Fruit fly (Drosophila melanogaster) whole organism, embryonic: ENCODE results near the gene fit.

ENCODE experiments used
- Bgb ChIP-seq: fragments of 200-800 bp; sonication (Bioruptor generic); IDR thresholded peaks from 2 replicates; pipeline ENCODE4 v1.3.6; 2022; ENCODE audit warnings: missing biosample characterization, missing genetic modification characterization; ENCODE audit not compliant: partially characterized antibody
- CG11695 ChIP-seq: fragments of 200-800 bp; sonication (Bioruptor generic); IDR thresholded peaks from 3 replicates; pipeline ENCODE4 v1.3.6; 2022; ENCODE audit warnings: missing biosample characterization, missing genetic modification characterization
- CG12155 ChIP-seq: fragments of 200-800 bp; sonication (Bioruptor generic); optimal IDR thresholded peaks from 3 replicates; lab custom pipeline; 2016; ENCODE audit warnings: missing biosample characterization, missing genetic modification characterization
- CG13775 ChIP-seq: fragments of 200-800 bp; sonication (Bioruptor generic); optimal IDR thresholded peaks from 3 replicates; lab custom pipeline; 2017; ENCODE audit warnings: missing biosample characterization, mild to moderate bottlenecking, missing genetic modification characterization
- CG14710 ChIP-seq: fragments of 200-800 bp; sonication (Bioruptor generic); optimal IDR thresholded peaks from 3 replicates; lab custom pipeline; 2019; ENCODE audit warnings: missing biosample characterization, mild to moderate bottlenecking, missing genetic modification characterization, moderate library complexity
- CG15011 ChIP-seq: fragments of 200-800 bp; sonication (Bioruptor generic); optimal IDR thresholded peaks from 3 replicates; lab custom pipeline; 2018; ENCODE audit warnings: missing biosample characterization, mild to moderate bottlenecking, missing genetic modification characterization
- CG17186 ChIP-seq: fragments of 200-800 bp; sonication (Bioruptor generic); optimal IDR thresholded peaks from 3 replicates; lab custom pipeline; 2017; ENCODE audit warnings: missing biosample characterization, missing genetic modification reagents, missing genetic modification characterization
- CG17568 ChIP-seq: fragments of 200-800 bp; sonication (Bioruptor generic); optimal IDR thresholded peaks from 2 replicates; lab custom pipeline; 2018; ENCODE audit warnings: missing biosample characterization, mild to moderate bottlenecking, missing genetic modification characterization, moderate library complexity
- CG17802 ChIP-seq: fragments of 200-800 bp; sonication (Bioruptor generic); optimal IDR thresholded peaks from 2 replicates; lab custom pipeline; 2018; ENCODE audit warnings: missing biosample characterization, mild to moderate bottlenecking, missing genetic modification characterization, moderate library complexity
- CG18011 ChIP-seq: fragments of 200-800 bp; sonication (Bioruptor generic); optimal IDR thresholded peaks from 2 replicates; lab custom pipeline; 2017; ENCODE audit warnings: missing biosample characterization, missing genetic modification characterization, mild to moderate bottlenecking, moderate library complexity, missing genotype
- CG2875 ChIP-seq: fragments of 200-800 bp; sonication (Bioruptor generic); optimal IDR thresholded peaks from 2 replicates; lab custom pipeline; 2017; ENCODE audit warnings: missing biosample characterization, mild to moderate bottlenecking, missing genetic modification characterization, missing genetic modification reagents
- CG30431 ChIP-seq: fragments of 200-800 bp; sonication (Bioruptor generic); optimal IDR thresholded peaks from 2 replicates; lab custom pipeline; 2017; ENCODE audit warnings: missing biosample characterization, missing genetic modification characterization
- CG42726 ChIP-seq: fragments of 200-800 bp; sonication (Bioruptor generic); IDR thresholded peaks from 2 replicates; pipeline ENCODE4 v1.3.6; 2022; ENCODE audit warnings: missing biosample characterization, missing genetic modification characterization; ENCODE audit not compliant: partially characterized antibody
- CG4707 ChIP-seq: fragments of 200-800 bp; sonication (Bioruptor generic); optimal IDR thresholded peaks from 2 replicates; lab custom pipeline; 2018; ENCODE audit warnings: missing biosample characterization, mild to moderate bottlenecking, missing genetic modification characterization, moderate library complexity
- CG6272 ChIP-seq: fragments of 200-800 bp; sonication (Bioruptor generic); IDR thresholded peaks from 2 replicates; pipeline ENCODE4 v1.3.6; 2022; ENCODE audit warnings: missing biosample characterization, missing genetic modification characterization
- CG6654 ChIP-seq: fragments of 200-800 bp; sonication (Bioruptor generic); optimal IDR thresholded peaks from 2 replicates; lab custom pipeline; 2017; ENCODE audit warnings: missing biosample characterization, mild to moderate bottlenecking, missing genetic modification characterization
- CG6683 ChIP-seq: fragments of 200-800 bp; sonication (Bioruptor generic); optimal IDR thresholded peaks from 2 replicates; lab custom pipeline; 2017; ENCODE audit warnings: missing biosample characterization, mild to moderate bottlenecking, missing genetic modification characterization, missing genetic modification reagents
- CG6689 ChIP-seq: fragments of 200-800 bp; sonication (Bioruptor generic); IDR thresholded peaks from 2 replicates; pipeline ENCODE4 v1.3.6; 2022; ENCODE audit warnings: missing biosample characterization, missing genetic modification characterization
- CG8765 ChIP-seq: fragments of 200-800 bp; sonication (Bioruptor generic); IDR thresholded peaks from 2 replicates; pipeline ENCODE4 v1.3.6; 2022; ENCODE audit warnings: missing biosample characterization, missing genetic modification characterization
- CrebB ChIP-seq: fragments of 200-800 bp; sonication (Bioruptor generic); optimal IDR thresholded peaks from 3 replicates; lab custom pipeline; 2018; ENCODE audit warnings: missing biosample characterization, mild to moderate bottlenecking, missing genetic modification characterization
- Doc3 ChIP-seq: fragments of 200-800 bp; sonication (Bioruptor generic); IDR thresholded peaks from 3 replicates; pipeline ENCODE4 v1.3.6; 2022; ENCODE audit warnings: missing biosample characterization, missing genetic modification characterization; ENCODE audit not compliant: partially characterized antibody
- Med ChIP-seq: fragments of 200-800 bp; sonication (Bioruptor generic); peaks from one replicate; lab custom pipeline; 2016; ENCODE audit warnings: missing biosample characterization, missing genetic modification characterization, mild to moderate bottlenecking, inconsistent platforms, moderate library complexity
- NFAT ChIP-seq: fragments of 200-800 bp; sonication (Bioruptor generic); IDR thresholded peaks from 2 replicates; pipeline ENCODE4 v1.3.6; 2022; ENCODE audit warnings: missing biosample characterization, missing genetic modification characterization
- Opbp ChIP-seq: fragments of 200-800 bp; sonication (Bioruptor generic); IDR thresholded peaks from 3 replicates; pipeline ENCODE4 v1.3.6; 2022; ENCODE audit warnings: missing biosample characterization, missing genetic modification characterization; ENCODE audit not compliant: partially characterized antibody
- Optix ChIP-seq: fragments of 200-800 bp; sonication (Bioruptor generic); IDR thresholded peaks from 3 replicates; pipeline ENCODE4 v1.3.6; 2022; ENCODE audit warnings: missing biosample characterization, missing genetic modification characterization
- Ptx1 ChIP-seq: fragments of 200-800 bp; sonication (Bioruptor generic); IDR thresholded peaks from 2 replicates; pipeline ENCODE4 v1.3.6; 2022; ENCODE audit warnings: missing biosample characterization, missing genetic modification characterization
- Rx ChIP-seq: fragments of 200-800 bp; sonication (Bioruptor generic); IDR thresholded peaks from 2 replicates; pipeline ENCODE4 v1.3.6; 2022; ENCODE audit warnings: missing biosample characterization, missing genetic modification characterization
- Scr ChIP-seq: fragments of 200-800 bp; sonication (Bioruptor generic); IDR thresholded peaks from 2 replicates; pipeline ENCODE4 v1.3.6; 2022; ENCODE audit warnings: missing biosample characterization, missing genetic modification characterization; ENCODE audit not compliant: partially characterized antibody
- Taf1 ChIP-seq: fragments of 200-800 bp; sonication (Bioruptor generic); IDR thresholded peaks from 2 replicates; pipeline ENCODE4 v1.3.6; 2022; ENCODE audit warnings: missing biosample characterization, missing genetic modification characterization
- ase ChIP-seq: fragments of 200-800 bp; sonication (Bioruptor generic); IDR thresholded peaks from 3 replicates; pipeline ENCODE4 v1.3.6; 2022; ENCODE audit warnings: missing biosample characterization, missing genetic modification characterization
- ash1 ChIP-seq: fragments of 200-800 bp; sonication (Bioruptor generic); optimal IDR thresholded peaks from 2 replicates; lab custom pipeline; 2018; ENCODE audit warnings: missing biosample characterization, mild to moderate bottlenecking, missing genetic modification characterization
- btn ChIP-seq: fragments of 200-800 bp; sonication (Bioruptor generic); optimal IDR thresholded peaks from 2 replicates; lab custom pipeline; 2016; ENCODE audit warnings: missing biosample characterization, missing genetic modification characterization
- cad ChIP-seq: fragments of >200 bp; optimal IDR thresholded peaks from 2 replicates; lab custom pipeline; 2017; ENCODE audit warnings: missing biosample characterization, missing genetic modification characterization
- chinmo ChIP-seq: fragments of 200-800 bp; sonication (Bioruptor generic); IDR thresholded peaks from 4 replicates; pipeline ENCODE4 v1.3.6; 2022; ENCODE audit warnings: missing biosample characterization, missing genetic modification characterization; ENCODE audit not compliant: partially characterized antibody
- crol ChIP-seq: fragments of 200-800 bp; sonication (Bioruptor generic); IDR thresholded peaks from 2 replicates; pipeline ENCODE4 v1.3.6; 2022; ENCODE audit warnings: missing biosample characterization, missing genetic modification characterization
- dysf ChIP-seq: fragments of 200-800 bp; sonication (Bioruptor generic); IDR thresholded peaks from 3 replicates; pipeline ENCODE4 v1.3.6; 2022; ENCODE audit warnings: missing biosample characterization, missing genetic modification characterization
- eve ChIP-seq, 2 experiments: fragments of >200 bp; optimal IDR thresholded peaks; 2 replicates each; lab custom pipeline; 2017; ENCODE audit warnings: missing biosample characterization in 2 of 2, missing genetic modification characterization in 2 of 2
- fd64A ChIP-seq: fragments of 200-800 bp; sonication (Bioruptor generic); optimal IDR thresholded peaks from 3 replicates; lab custom pipeline; 2018; ENCODE audit warnings: missing biosample characterization, mild to moderate bottlenecking, missing genetic modification characterization
- gem ChIP-seq: fragments of 200-800 bp; sonication (Bioruptor generic); optimal IDR thresholded peaks from 2 replicates; lab custom pipeline; 2019; ENCODE audit warnings: missing biosample characterization, mild to moderate bottlenecking, missing genetic modification characterization, moderate library complexity
- jigr1 ChIP-seq: fragments of 200-800 bp; sonication (Bioruptor generic); IDR thresholded peaks from 3 replicates; pipeline ENCODE4 v1.3.6; 2022; ENCODE audit warnings: missing biosample characterization, missing genetic modification characterization
- jumu ChIP-seq: fragments of 200-800 bp; sonication (Bioruptor generic); optimal IDR thresholded peaks from 3 replicates; lab custom pipeline; 2016; ENCODE audit warnings: missing biosample characterization, missing genetic modification characterization
- kni ChIP-seq: fragments of 200-800 bp; sonication (Bioruptor generic); optimal IDR thresholded peaks from 3 replicates; lab custom pipeline; 2017; ENCODE audit warnings: mild to moderate bottlenecking, missing biosample characterization, missing genetic modification reagents, missing genetic modification characterization
- lilli ChIP-seq: fragments of 200-800 bp; sonication (Bioruptor generic); optimal IDR thresholded peaks from 3 replicates; lab custom pipeline; 2016; ENCODE audit warnings: missing biosample characterization, missing genetic modification characterization
- nau ChIP-seq: fragments of 200-800 bp; sonication (Bioruptor generic); optimal IDR thresholded peaks from 3 replicates; lab custom pipeline; 2017; ENCODE audit warnings: missing biosample characterization, mild to moderate bottlenecking, missing genetic modification characterization, missing genetic modification reagents
- nerfin-1 ChIP-seq: fragments of 200-800 bp; sonication (Bioruptor generic); optimal IDR thresholded peaks from 3 replicates; lab custom pipeline; 2019; ENCODE audit warnings: missing biosample characterization, mild to moderate bottlenecking, missing genetic modification characterization, moderate library complexity
- peb ChIP-seq: fragments of 200-800 bp; sonication (Bioruptor generic); IDR thresholded peaks from 2 replicates; pipeline ENCODE4 v1.3.6; 2022; ENCODE audit warnings: missing biosample characterization, missing genetic modification characterization
- schlank ChIP-seq: fragments of 200-800 bp; sonication (Bioruptor generic); optimal IDR thresholded peaks from 2 replicates; lab custom pipeline; 2018; ENCODE audit warnings: missing biosample characterization, mild to moderate bottlenecking, missing genetic modification characterization
- twi ChIP-seq: fragments of 200-800 bp; optimal IDR thresholded peaks from 2 replicates; lab custom pipeline; 2019; ENCODE audit warnings: missing biosample characterization, mild to moderate bottlenecking, missing genetic modification characterization, moderate library complexity
- vnd ChIP-seq: fragments of 200-800 bp; sonication (Bioruptor generic); IDR thresholded peaks from 3 replicates; pipeline ENCODE4 v1.3.6; 2022; ENCODE audit warnings: missing biosample characterization, missing genetic modification characterization; ENCODE audit not compliant: partially characterized antibody
- wek ChIP-seq: fragments of 200-800 bp; sonication (Bioruptor generic); optimal IDR thresholded peaks from 3 replicates; lab custom pipeline; 2018; ENCODE audit warnings: missing biosample characterization, mild to moderate bottlenecking, missing genetic modification characterization, moderate library complexity
- wor ChIP-seq: fragments of 200-800 bp; sonication (Bioruptor generic); IDR thresholded peaks from 2 replicates; pipeline ENCODE4 v1.3.6; 2022; ENCODE audit warnings: missing biosample characterization, missing genetic modification characterization

fit gene

DNA sequence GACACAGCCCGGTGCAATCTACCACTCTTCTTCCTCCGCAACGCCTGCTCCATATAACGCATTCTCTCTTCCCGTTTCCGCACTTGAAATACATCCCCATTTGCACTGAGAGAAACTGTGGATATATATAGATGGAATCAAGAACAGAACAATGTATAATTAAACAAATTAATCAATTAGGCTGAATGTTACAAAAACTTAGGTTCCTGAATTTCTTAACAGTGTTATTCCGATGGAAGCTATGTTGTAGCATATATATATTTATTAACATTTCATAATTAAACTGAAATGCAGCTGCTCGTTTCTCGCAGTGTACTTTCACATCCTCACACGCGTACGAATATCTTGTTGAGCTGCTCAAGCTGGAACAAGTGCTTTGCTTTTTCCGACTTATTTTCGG is 24.7 kb downstream of the fit start (continued):
- no peak for TF ChIP-seq schlank (tag; lab: Kevin White, UChicago)
- no peak for TF ChIP-seq vnd (GFP tag; lab: Robert Waterston, UW)
- peak; percentile 51 for TF ChIP-seq lilli (GFP tag; lab: Kevin White, UChicago)
- TF ChIP-seq Bgb (GFP tag; lab: Robert Waterston, UW), result no peak
- TF ChIP-seq CG12155, result no peak
- TF ChIP-seq CG6689, result peak; percentile 48
- TF ChIP-seq Med (GFP tag; lab: Kevin White, UChicago), result peak; percentile 44
- TF ChIP-seq CG17568 (GFP tag; lab: Kevin White, UChicago), result no peak
- TF ChIP-seq Rx (GFP tag; lab: Robert Waterston, UW), result no peak
- no peak for TF ChIP-seq CG18011
- no peak for TF ChIP-seq CG15011 (GFP tag; lab: Kevin White, UChicago)
- TF ChIP-seq Scr (GFP tag; lab: Robert Waterston, UW), result no peak
- TF ChIP-seq btn (GFP tag; lab: Kevin White, UChicago), result no peak
- peak; percentile 32 for TF ChIP-seq wor (GFP tag; lab: Robert Waterston, UW)
- TF ChIP-seq nau (GFP tag; lab: Kevin White, UChicago), result no peak
- TF ChIP-seq CG11695 (GFP tag; lab: Robert Waterston, UW), result no peak
- no peak for TF ChIP-seq ash1 (GFP tag; lab: Kevin White, UChicago)
- TF ChIP-seq CG6272 (GFP tag; lab: Robert Waterston, UW), result no peak
- TF ChIP-seq CG8765, result no peak
- no peak for TF ChIP-seq peb (GFP tag; lab: Robert Waterston, UW)
- TF ChIP-seq CG42726 (GFP tag; lab: Robert Waterston, UW), result no peak
- TF ChIP-seq jumu (GFP tag; lab: Kevin White, UChicago), result no peak
- TF ChIP-seq twi (tag; lab: Kevin White, UChicago), result peak; percentile 24
- TF ChIP-seq CG13775 (GFP tag; lab: Kevin White, UChicago), result peak; percentile 36
- TF ChIP-seq kni (GFP tag; lab: Kevin White, UChicago), result no peak
- TF ChIP-seq gem (tag; lab: Kevin White, UChicago), result peak; percentile 77
- TF ChIP-seq CG6654, result no peak
- peak; percentile 42; the same call in 1 of the 2 replicates for TF ChIP-seq Ptx1 (GFP tag; lab: Robert Waterston, UW)
- no peak for TF ChIP-seq CG17186
- TF ChIP-seq Opbp (GFP tag; lab: Robert Waterston, UW), result no peak
- TF ChIP-seq fd64A, result no peak
- TF ChIP-seq cad (GFP tag; lab: Kevin White, UChicago), result no peak
- no peak for TF ChIP-seq Taf1 (GFP tag; lab: Robert Waterston, UW)
- no peak for TF ChIP-seq jigr1 (GFP tag; lab: Robert Waterston, UW)
- TF ChIP-seq eve (GFP tag; optimal IDR thresholded peaks at IDR 0.05; lab: Kevin White, UChicago), result peak in 1 of 2 experiments; percentile 70
- peak; percentile 16 for TF ChIP-seq CG2875 (GFP tag; lab: Kevin White, UChicago)
- TF ChIP-seq CG4707 (GFP tag; lab: Kevin White, UChicago), result no peak
- no peak for TF ChIP-seq Doc3 (GFP tag; lab: Robert Waterston, UW)
- 0 out of 2 replicates have a peak, but pooled peaks have one; percentile 17 for TF ChIP-seq crol (GFP tag; lab: Robert Waterston, UW)
- TF ChIP-seq NFAT (GFP tag; lab: Robert Waterston, UW), result no peak
- TF ChIP-seq dysf, result 0 out of 3 replicates have a peak, but pooled peaks have one; percentile 47
- peak; percentile 8 for TF ChIP-seq CG17802 (tag; lab: Kevin White, UChicago)
- TF ChIP-seq ase (GFP tag; lab: Robert Waterston, UW), result no peak
- no peak for TF ChIP-seq CG6683 (GFP tag; lab: Kevin White, UChicago)
- TF ChIP-seq CrebB, result no peak
- peak; percentile 50 for TF ChIP-seq CG30431 (GFP tag; lab: Kevin White, UChicago)
- no peak for TF ChIP-seq Optix (GFP tag; lab: Robert Waterston, UW)
- peak; percentile 46 for TF ChIP-seq nerfin-1 (tag; lab: Kevin White, UChicago)
- no peak for TF ChIP-seq chinmo (GFP tag; lab: Robert Waterston, UW)
- peak; percentile 53 for TF ChIP-seq CG14710 (tag; lab: Kevin White, UChicago)
- peak; percentile 6 for TF ChIP-seq wek (GFP tag; lab: Kevin White, UChicago)
